Fruit fly (Drosophila melanogaster) whole organism, embryonic: ENCODE measurements around the gene CG2865.

Source experiments
- B-H2 ChIP-seq: fragments of 200-800 bp; sonication (Bioruptor generic); optimal IDR thresholded peaks from 2 replicates; lab custom pipeline; 2018; ENCODE audit warnings: missing biosample characterization, mild to moderate bottlenecking, missing genetic modification characterization
- C15 ChIP-seq: fragments of 200-800 bp; sonication (Bioruptor generic); IDR thresholded peaks from 3 replicates; pipeline ENCODE4 v1.3.6; 2022; ENCODE audit warnings: missing biosample characterization, missing genetic modification characterization
- CG10321 ChIP-seq: fragments of 200-800 bp; sonication (Bioruptor generic); IDR thresholded peaks from 2 replicates; pipeline ENCODE4 v1.3.6; 2022; ENCODE audit warnings: missing biosample characterization, missing genetic modification characterization
- CG12155 ChIP-seq: fragments of 200-800 bp; sonication (Bioruptor generic); optimal IDR thresholded peaks from 3 replicates; lab custom pipeline; 2016; ENCODE audit warnings: missing biosample characterization, missing genetic modification characterization
- CG12744 ChIP-seq: fragments of 200-800 bp; sonication (Bioruptor generic); optimal IDR thresholded peaks from 2 replicates; lab custom pipeline; 2016; ENCODE audit warnings: missing biosample characterization, missing genetic modification characterization
- CG13287 ChIP-seq: fragments of 200-800 bp; sonication (Bioruptor generic); IDR thresholded peaks from 2 replicates; pipeline ENCODE4 v1.3.6; 2022; ENCODE audit warnings: missing biosample characterization, missing genetic modification characterization; ENCODE audit not compliant: partially characterized antibody
- CG13296 ChIP-seq: fragments of 200-800 bp; sonication (Bioruptor generic); optimal IDR thresholded peaks from 3 replicates; lab custom pipeline; 2018; ENCODE audit warnings: missing biosample characterization, mild to moderate bottlenecking, missing genetic modification characterization
- CG14667 ChIP-seq: fragments of 200-800 bp; sonication (Bioruptor generic); IDR thresholded peaks from 2 replicates; pipeline ENCODE4 v1.3.6; 2022; ENCODE audit warnings: missing biosample characterization, missing genetic modification characterization
- CG15269 ChIP-seq: fragments of 200-800 bp; sonication (Bioruptor generic); optimal IDR thresholded peaks from 2 replicates; lab custom pipeline; 2018; ENCODE audit warnings: missing biosample characterization, mild to moderate bottlenecking, missing genetic modification characterization, moderate library complexity
- CG15514 ChIP-seq: fragments of 200-800 bp; sonication (Bioruptor generic); optimal IDR thresholded peaks from 3 replicates; lab custom pipeline; 2017; ENCODE audit warnings: missing biosample characterization, missing genetic modification characterization, mild to moderate bottlenecking, moderate library complexity, missing genetic modification reagents
- CG17359 ChIP-seq: fragments of 200-800 bp; sonication (Bioruptor generic); optimal IDR thresholded peaks from 3 replicates; lab custom pipeline; 2018; ENCODE audit warnings: missing biosample characterization, mild to moderate bottlenecking, missing genetic modification characterization, moderate library complexity
- CG17802 ChIP-seq: fragments of 200-800 bp; sonication (Bioruptor generic); optimal IDR thresholded peaks from 2 replicates; lab custom pipeline; 2018; ENCODE audit warnings: missing biosample characterization, mild to moderate bottlenecking, missing genetic modification characterization, moderate library complexity
- CG4730 ChIP-seq: fragments of 200-800 bp; sonication (Bioruptor generic); IDR thresholded peaks from 2 replicates; pipeline ENCODE4 v1.3.6; 2022; ENCODE audit warnings: missing biosample characterization, missing genetic modification characterization
- CG4820 ChIP-seq: fragments of 200-800 bp; sonication (Bioruptor generic); optimal IDR thresholded peaks from 3 replicates; lab custom pipeline; 2016; ENCODE audit warnings: missing biosample characterization, missing genetic modification characterization
- CG6254 ChIP-seq: fragments of 200-800 bp; sonication (Bioruptor generic); optimal IDR thresholded peaks from 3 replicates; lab custom pipeline; 2017; ENCODE audit warnings: mild to moderate bottlenecking, missing biosample characterization, missing genetic modification reagents, missing genetic modification characterization
- CG6854 ChIP-seq: fragments of 200-800 bp; sonication (Bioruptor generic); optimal IDR thresholded peaks from 3 replicates; lab custom pipeline; 2017; ENCODE audit warnings: missing biosample characterization, mild to moderate bottlenecking, missing genetic modification characterization
- CG7556 ChIP-seq: fragments of 200-800 bp; sonication (Bioruptor generic); optimal IDR thresholded peaks from 2 replicates; lab custom pipeline; 2017; ENCODE audit warnings: missing biosample characterization, mild to moderate bottlenecking, missing genetic modification characterization
- CG8478 ChIP-seq: fragments of >200 bp; optimal IDR thresholded peaks from 2 replicates; lab custom pipeline; 2018
- CrebB ChIP-seq: fragments of 200-800 bp; sonication (Bioruptor generic); optimal IDR thresholded peaks from 3 replicates; lab custom pipeline; 2018; ENCODE audit warnings: missing biosample characterization, mild to moderate bottlenecking, missing genetic modification characterization
- Deaf1 ChIP-seq: fragments of 200-800 bp; optimal IDR thresholded peaks from 3 replicates; lab custom pipeline; 2019; ENCODE audit warnings: missing biosample characterization, mild to moderate bottlenecking, missing genetic modification characterization, moderate library complexity
- Dip3 ChIP-seq: fragments of 200-800 bp; sonication (Bioruptor generic); optimal IDR thresholded peaks from 3 replicates; lab custom pipeline; 2016; ENCODE audit warnings: missing biosample characterization, missing genetic modification characterization
- Elba2 ChIP-seq: fragments of 200-800 bp; sonication (Bioruptor generic); optimal IDR thresholded peaks from 3 replicates; lab custom pipeline; 2016; ENCODE audit warnings: missing biosample characterization, missing genetic modification characterization
- Fer1 ChIP-seq: fragments of 200-800 bp; sonication (Bioruptor generic); optimal IDR thresholded peaks from 2 replicates; lab custom pipeline; 2017; ENCODE audit warnings: missing biosample characterization, mild to moderate bottlenecking, missing genetic modification characterization
- Mad ChIP-seq: fragments of 200-800 bp; sonication (Bioruptor generic); optimal IDR thresholded peaks from 2 replicates; lab custom pipeline; 2016; ENCODE audit warnings: missing biosample characterization, missing genetic modification characterization
- Meics ChIP-seq: fragments of 200-800 bp; sonication (Bioruptor generic); optimal IDR thresholded peaks from 2 replicates; lab custom pipeline; 2017; ENCODE audit warnings: missing biosample characterization, mild to moderate bottlenecking, missing genetic modification characterization
- Pdp1 ChIP-seq, 2 experiments: fragments of 200-800 bp; sonication (Bioruptor generic); optimal IDR thresholded peaks; 3 replicates each; lab custom pipeline; 2016; ENCODE audit warnings: missing biosample characterization in 2 of 2, missing genetic modification characterization in 2 of 2, mild to moderate bottlenecking in 1 of 2, moderate library complexity in 1 of 2
- Ravus ChIP-seq: fragments of 200-800 bp; sonication (Bioruptor generic); IDR thresholded peaks from 2 replicates; pipeline ENCODE4 v1.3.6; 2022; ENCODE audit warnings: missing biosample characterization, missing genetic modification characterization
- Sox102F ChIP-seq: fragments of 200-800 bp; sonication (Bioruptor generic); optimal IDR thresholded peaks from 2 replicates; lab custom pipeline; 2018; ENCODE audit warnings: missing biosample characterization, mild to moderate bottlenecking, missing genetic modification characterization, moderate library complexity
- Xbp1 ChIP-seq: fragments of 200-800 bp; sonication (Bioruptor generic); optimal IDR thresholded peaks from 3 replicates; lab custom pipeline; 2016; ENCODE audit warnings: missing biosample characterization, mild to moderate bottlenecking, missing genetic modification characterization
- br ChIP-seq: fragments of >200 bp; optimal IDR thresholded peaks from 2 replicates; lab custom pipeline; 2017
- cad ChIP-seq: fragments of >200 bp; optimal IDR thresholded peaks from 2 replicates; lab custom pipeline; 2017; ENCODE audit warnings: missing biosample characterization, missing genetic modification characterization
- cg ChIP-seq: fragments of 200-800 bp; sonication (Bioruptor generic); optimal IDR thresholded peaks from 3 replicates; lab custom pipeline; 2019; ENCODE audit warnings: missing biosample characterization, mild to moderate bottlenecking, missing genetic modification characterization, moderate library complexity
- crc ChIP-seq: fragments of 200-800 bp; sonication (Bioruptor generic); optimal IDR thresholded peaks from 2 replicates; lab custom pipeline; 2016; ENCODE audit warnings: missing biosample characterization, missing genetic modification characterization
- crp ChIP-seq, 2 experiments: fragments of 200-800 bp; sonication (Bioruptor generic); optimal IDR thresholded peaks; 2 replicates in 1 of 2; 3 replicates in 1 of 2; lab custom pipeline; 2017; ENCODE audit warnings: missing biosample characterization in 2 of 2, missing genetic modification characterization in 2 of 2, mild to moderate bottlenecking in 1 of 2, moderate library complexity in 1 of 2
- dm ChIP-seq: fragments of 200-800 bp; sonication (Bioruptor generic); optimal IDR thresholded peaks from 3 replicates; lab custom pipeline; 2016; ENCODE audit warnings: missing biosample characterization, missing genetic modification characterization
- dmrt11E ChIP-seq: fragments of 200-800 bp; sonication (Bioruptor generic); optimal IDR thresholded peaks from 3 replicates; lab custom pipeline; 2018; ENCODE audit warnings: missing biosample characterization, mild to moderate bottlenecking, missing genetic modification characterization, moderate library complexity
- dysf ChIP-seq: fragments of 200-800 bp; sonication (Bioruptor generic); IDR thresholded peaks from 3 replicates; pipeline ENCODE4 v1.3.6; 2022; ENCODE audit warnings: missing biosample characterization, missing genetic modification characterization
- gcm2 ChIP-seq: fragments of 200-800 bp; sonication (Bioruptor generic); optimal IDR thresholded peaks from 2 replicates; lab custom pipeline; 2016; ENCODE audit warnings: missing biosample characterization, missing genetic modification characterization
- grn ChIP-seq: fragments of 200-800 bp; sonication (Bioruptor generic); optimal IDR thresholded peaks from 3 replicates; lab custom pipeline; 2017; ENCODE audit warnings: missing biosample characterization, missing genetic modification characterization
- jigr1 ChIP-seq: fragments of 200-800 bp; sonication (Bioruptor generic); IDR thresholded peaks from 3 replicates; pipeline ENCODE4 v1.3.6; 2022; ENCODE audit warnings: missing biosample characterization, missing genetic modification characterization
- lab ChIP-seq: fragments of 200-800 bp; sonication (Bioruptor generic); optimal IDR thresholded peaks from 3 replicates; lab custom pipeline; 2017; ENCODE audit warnings: missing biosample characterization, missing genetic modification characterization, mild to moderate bottlenecking, moderate library complexity, missing genetic modification reagents
- nerfin-2 ChIP-seq: fragments of 200-800 bp; sonication (Bioruptor generic); IDR thresholded peaks from 2 replicates; pipeline ENCODE4 v1.3.6; 2022; ENCODE audit warnings: missing biosample characterization, missing genetic modification characterization; ENCODE audit not compliant: partially characterized antibody
- pho ChIP-seq: fragments of 200-800 bp; sonication (Bioruptor generic); optimal IDR thresholded peaks from 2 replicates; lab custom pipeline; 2016; ENCODE audit warnings: missing biosample characterization, missing genetic modification characterization
- pros ChIP-seq: fragments of 200-800 bp; sonication (Bioruptor generic); optimal IDR thresholded peaks from 3 replicates; lab custom pipeline; 2019; ENCODE audit warnings: missing biosample characterization, mild to moderate bottlenecking, missing genetic modification characterization, moderate library complexity
- ro ChIP-seq: fragments of 200-800 bp; sonication (Bioruptor generic); IDR thresholded peaks from 2 replicates; pipeline ENCODE4 v1.3.6; 2022; ENCODE audit warnings: missing biosample characterization, missing genetic modification characterization
- sens ChIP-seq: fragments of 200-800 bp; sonication (Bioruptor generic); peaks from one replicate; lab custom pipeline; 2016; ENCODE audit warnings: missing biosample characterization, missing genetic modification characterization
- stwl ChIP-seq: fragments of 200-800 bp; sonication (Bioruptor generic); optimal IDR thresholded peaks from 3 replicates; lab custom pipeline; 2018; ENCODE audit warnings: missing biosample characterization, mild to moderate bottlenecking, missing genetic modification characterization, moderate library complexity
- tll ChIP-seq, 2 experiments: fragments of 200-800 bp in 1 of 2; fragments of >200 bp in 1 of 2; sonication (Bioruptor generic) in 1 of 2; optimal IDR thresholded peaks; 2 replicates each; lab custom pipeline; 2017 to 2019; ENCODE audit warnings: missing biosample characterization in 2 of 2, missing genetic modification characterization in 2 of 2, mild to moderate bottlenecking in 1 of 2, moderate library complexity in 1 of 2
- wor ChIP-seq: fragments of 200-800 bp; sonication (Bioruptor generic); IDR thresholded peaks from 2 replicates; pipeline ENCODE4 v1.3.6; 2022; ENCODE audit warnings: missing biosample characterization, missing genetic modification characterization

CG2865 gene

dm6 chrX:2301613-2302522 is 8.7 kb upstream of the CG2865 start (continued):
- TF ChIP-seq crp (GFP tag; optimal IDR thresholded peaks at IDR 0.05; lab: Kevin White, UChicago): peak in 1 of 2 experiments; percentile 34
- TF ChIP-seq sens: peak; percentile 98
- peak; percentile 78 for TF ChIP-seq CG12155
- peak; percentile 77 for TF ChIP-seq Xbp1
- peak; percentile 61 for TF ChIP-seq CrebB (tag; lab: Kevin White, UChicago)
- peak; percentile 75 for TF ChIP-seq CG4820 (GFP tag; lab: Kevin White, UChicago)
- peak; percentile 76 for TF ChIP-seq Meics (GFP tag; lab: Kevin White, UChicago)
- TF ChIP-seq dysf: peak; percentile 86
- TF ChIP-seq Elba2 (GFP tag; lab: Kevin White, UChicago): no peak
- TF ChIP-seq gcm2 (GFP tag; lab: Kevin White, UChicago): peak; percentile 45
- peak; percentile 85 for TF ChIP-seq lab (GFP tag; lab: Kevin White, UChicago)
- 0 out of 2 replicates have a peak, but pooled peaks have one; percentile 56 for TF ChIP-seq CG10321
- peak; percentile 78 for TF ChIP-seq CG7556 (GFP tag; lab: Kevin White, UChicago)
- no peak for TF ChIP-seq grn (GFP tag; lab: Kevin White, UChicago)
- peak; percentile 59; the same call in 1 of the 3 replicates for TF ChIP-seq C15 (GFP tag; lab: Robert Waterston, UW)
- peak; percentile 77 for TF ChIP-seq dmrt11E (tag; lab: Kevin White, UChicago)
- TF ChIP-seq CG8478: no peak
- TF ChIP-seq pros (GFP tag; lab: Kevin White, UChicago): no peak
- peak; percentile 73 for TF ChIP-seq cg (GFP tag; lab: Kevin White, UChicago)
- TF ChIP-seq Fer1 (GFP tag; lab: Kevin White, UChicago): peak; percentile 80
- peak; percentile 75 for TF ChIP-seq Mad (GFP tag; lab: Kevin White, UChicago)
- TF ChIP-seq cad (GFP tag; lab: Kevin White, UChicago): no peak
- peak; percentile 78 for TF ChIP-seq pho (GFP tag; lab: Kevin White, UChicago)
- TF ChIP-seq CG17359 (tag; lab: Kevin White, UChicago): peak; percentile 82
- TF ChIP-seq nerfin-2 (GFP tag; lab: Robert Waterston, UW): no peak
- peak; percentile 73 for TF ChIP-seq crc (GFP tag; lab: Kevin White, UChicago)
- TF ChIP-seq CG15514 (GFP tag; lab: Kevin White, UChicago): peak; percentile 62
- TF ChIP-seq jigr1 (GFP tag; lab: Robert Waterston, UW): peak; percentile 86
- TF ChIP-seq CG12744: peak; percentile 66
- TF ChIP-seq Deaf1: peak; percentile 34
- peak; percentile 74 for TF ChIP-seq dm
- peak; percentile 49 for TF ChIP-seq ro (GFP tag; lab: Robert Waterston, UW)
- TF ChIP-seq Pdp1 (GFP tag; optimal IDR thresholded peaks at IDR 0.05; lab: Kevin White, UChicago): peak; percentile 52 to 81
- peak; percentile 66 for TF ChIP-seq CG17802 (tag; lab: Kevin White, UChicago)
- TF ChIP-seq CG15269: peak; percentile 89
- TF ChIP-seq CG6854: peak; percentile 69
- no peak for TF ChIP-seq stwl (tag; lab: Kevin White, UChicago)
- peak; percentile 54 for TF ChIP-seq Dip3 (GFP tag; lab: Kevin White, UChicago)
- no peak for TF ChIP-seq br (lab: Kevin White, UChicago)
- TF ChIP-seq wor (GFP tag; lab: Robert Waterston, UW): peak; percentile 78
- peak; percentile 77 for TF ChIP-seq CG6254
- peak; percentile 47 for TF ChIP-seq CG14667
- peak; percentile 39 for TF ChIP-seq Ravus
- no peak for TF ChIP-seq tll (GFP tag; optimal IDR thresholded peaks at IDR 0.05; lab: Kevin White, UChicago)
- peak; percentile 79 for TF ChIP-seq CG13296 (GFP tag; lab: Kevin White, UChicago)
- peak; percentile 83 for TF ChIP-seq Sox102F
- no peak for TF ChIP-seq CG13287
- no peak for TF ChIP-seq B-H2
- TF ChIP-seq CG4730 (GFP tag; lab: Robert Waterston, UW): peak; percentile 67
